Fruit fly (Drosophila melanogaster): ENCODE measurements around the gene CHMP2B.

Gene CHMP2B

DNA sequence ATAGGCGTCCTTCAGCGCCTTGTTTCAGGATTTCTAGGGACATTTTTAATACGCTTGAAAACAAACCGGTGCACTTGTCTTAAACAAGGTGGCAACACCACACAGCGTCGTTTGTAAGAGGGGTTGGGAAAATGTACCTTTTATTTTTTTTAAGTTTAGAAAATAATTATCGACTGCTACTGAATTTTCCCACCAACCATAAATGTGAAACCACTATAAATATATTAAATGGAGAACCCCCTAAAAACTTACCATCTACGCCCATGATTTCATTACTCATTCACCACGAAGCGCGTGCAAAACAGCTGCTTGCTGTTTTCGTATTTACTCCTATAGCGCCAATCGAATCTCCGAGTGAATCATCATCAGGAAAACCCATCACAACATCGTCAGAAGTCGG is at the start of gene CHMP2B, which contains the start of gene Tcs5 (continued):
- TF ChIP-seq nau (GFP tag; optimal IDR thresholded peaks at IDR 0.05) (peak; percentile 99), crc (GFP tag; optimal IDR thresholded peaks at IDR 0.05) (peak; percentile 99), Hand (GFP tag; optimal IDR thresholded peaks at IDR 0.05) (peak; percentile 98), CG12769 (tag; optimal IDR thresholded peaks at IDR 0.05) (peak; percentile 100), NfI (GFP tag; optimal IDR thresholded peaks at IDR 0.05) (peak; percentile 100), CG4617 (GFP tag; optimal IDR thresholded peaks at IDR 0.05; ENCODE audit: borderline replicate concordance) (peak; percentile 100), twi (tag; optimal IDR thresholded peaks at IDR 0.05) (peak; percentile 99), caup (GFP tag; optimal IDR thresholded peaks at IDR 0.05; ENCODE audit: severe bottlenecking) (peak; percentile 100), CG10147 (GFP tag; optimal IDR thresholded peaks at IDR 0.05) (peak; percentile 99), Fer2 (tag; optimal IDR thresholded peaks at IDR 0.05) (peak; percentile 99), Scr (GFP tag; IDR thresholded peaks at IDR 0.05; ENCODE audit: partially characterized antibody) (peak; percentile 30; the same call in 1 of the 2 replicates), wdn (GFP tag; IDR thresholded peaks at IDR 0.05) (peak; percentile 100), Eip74EF (GFP tag; optimal IDR thresholded peaks at IDR 0.05) (peak in 1 of 2 experiments; percentile 92), lola (GFP tag; optimal IDR thresholded peaks at IDR 0.05) (peak in 1 of 3 experiments; percentile 100), Dad (GFP tag; optimal IDR thresholded peaks at IDR 0.05) (peak; percentile 98), kay (GFP tag; optimal IDR thresholded peaks at IDR 0.05) (peak; percentile 96), CG2129 (GFP tag; IDR thresholded peaks at IDR 0.05; ENCODE audit: partially characterized antibody) (no peak), danr (GFP tag; IDR thresholded peaks at IDR 0.05) (peak; percentile 100), CG10267 (tag; optimal IDR thresholded peaks at IDR 0.05) (peak; percentile 97), CG32532 (GFP tag; IDR thresholded peaks at IDR 0.05) (peak; percentile 100), her (GFP tag; optimal IDR thresholded peaks at IDR 0.05) (peak; percentile 97), Xrp1 (GFP tag; IDR thresholded peaks at IDR 0.05) (peak; percentile 100), NC2α (GFP tag; optimal IDR thresholded peaks at IDR 0.05) (peak; percentile 99), ara (GFP tag; IDR thresholded peaks at IDR 0.05) (peak; percentile 100), CG12071 (GFP tag; optimal IDR thresholded peaks at IDR 0.05) (peak; percentile 99), Opbp (GFP tag; IDR thresholded peaks at IDR 0.05; ENCODE audit: partially characterized antibody) (peak; percentile 45; the same call in 1 of the 3 replicates), CG7839 (tag; optimal IDR thresholded peaks at IDR 0.05) (peak; percentile 100), trh (GFP tag; optimal IDR thresholded peaks at IDR 0.05) (peak; percentile 100), CG2202 (tag; optimal IDR thresholded peaks at IDR 0.05) (peak; percentile 100), CG34422 (GFP tag; IDR thresholded peaks at IDR 0.05) (peak; percentile 100), sc (optimal IDR thresholded peaks at IDR 0.05) (no peak), sc (GFP tag; optimal IDR thresholded peaks at IDR 0.05) (peak; percentile 100), Bteb2 (GFP tag; optimal IDR thresholded peaks at IDR 0.05) (peak; percentile 100), Hr51 (GFP tag; optimal IDR thresholded peaks at IDR 0.05) (peak; percentile 100), croc (GFP tag; conservative IDR thresholded peaks at IDR 0.05) (peak; percentile 100), GATAe (GFP tag; conservative IDR thresholded peaks at IDR 0.05) (peak; percentile 100), Lim3 (GFP tag; IDR thresholded peaks at IDR 0.05) (peak; percentile 99), schlank (tag; optimal IDR thresholded peaks at IDR 0.05) (peak; percentile 99), BtbVII (GFP tag; optimal IDR thresholded peaks at IDR 0.05) (peak; percentile 99), CG14667 (GFP tag; IDR thresholded peaks at IDR 0.05) (peak; percentile 100), CG31224 (GFP tag; IDR thresholded peaks at IDR 0.05) (peak; percentile 99), B-H2 (GFP tag; optimal IDR thresholded peaks at IDR 0.05) (peak; percentile 100), H2.0 (GFP tag; IDR thresholded peaks at IDR 0.05) (peak; percentile 100), sob (GFP tag; IDR thresholded peaks at IDR 0.05) (peak; percentile 100), CG10431 (GFP tag; optimal IDR thresholded peaks at IDR 0.05) (peak; percentile 98), mam (GFP tag; optimal IDR thresholded peaks at IDR 0.05) (peak; percentile 100), CG7963 (GFP tag; IDR thresholded peaks at IDR 0.05; ENCODE audit: partially characterized antibody) (no peak), PHDP (tag; optimal IDR thresholded peaks at IDR 0.05) (peak; percentile 100), CG4730 (GFP tag; IDR thresholded peaks at IDR 0.05) (peak; percentile 100)

All from whole organism, embryonic.